Fruit fly (Drosophila melanogaster): ENCODE data around the gene CG31910.

The CG31910 gene

DNA sequence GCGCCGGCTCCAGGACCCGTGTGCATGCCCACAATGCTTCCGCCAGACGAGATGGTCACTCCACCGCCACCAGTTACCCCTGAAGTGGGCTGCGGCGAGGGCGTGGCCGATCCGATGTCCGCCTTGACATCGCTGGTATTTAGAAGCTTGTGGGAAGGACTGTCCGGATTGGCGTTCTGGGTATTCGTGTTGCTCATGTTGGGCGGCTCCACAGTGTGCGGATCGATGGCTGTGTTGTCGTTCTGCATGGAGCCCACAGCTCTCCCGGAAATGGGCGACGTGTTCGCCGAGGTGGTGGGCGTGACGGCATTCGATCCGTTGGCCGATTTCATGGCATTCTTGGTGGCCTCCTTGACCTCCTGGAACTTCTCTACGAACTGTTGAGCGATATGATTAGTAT is 23.7 kb downstream of the CG31910 start:
- no peak for TF ChIP-seq ttk (optimal IDR thresholded peaks at IDR 0.05)
- no peak for TF ChIP-seq Myc (optimal IDR thresholded peaks at IDR 0.05)
- TF ChIP-seq Sin3A (optimal IDR thresholded peaks at IDR 0.05), result no peak
- TF ChIP-seq psq (optimal IDR thresholded peaks at IDR 0.05), result no peak
- TF ChIP-seq h (optimal IDR thresholded peaks at IDR 0.05), result no peak
- TF ChIP-seq insv (optimal IDR thresholded peaks at IDR 0.05), result no peak

DNA sequence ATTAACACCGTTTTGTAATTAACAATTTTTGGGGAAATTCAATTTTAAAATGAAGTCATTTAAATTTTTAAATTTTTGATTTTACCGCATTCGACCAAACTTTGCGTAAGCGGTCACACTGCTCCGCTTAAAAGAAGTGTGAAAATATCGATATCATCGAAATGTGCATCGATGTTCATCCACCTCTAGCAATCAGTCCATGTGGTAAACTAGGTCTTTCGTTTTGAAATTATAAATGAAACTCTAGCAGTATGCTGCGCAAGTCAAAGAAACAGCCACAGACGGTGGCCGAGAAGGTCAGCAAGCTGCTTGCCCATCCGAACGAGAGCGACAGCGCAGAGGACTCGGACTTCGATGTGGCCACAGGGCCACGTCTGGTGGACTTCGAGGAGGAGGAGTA is 28.0 kb downstream of the CG31910 start, which contains the start of gene Aatf:
Gene Aatf, plus strand, starts transcription at position 166 of the 400 bp plus-strand sequence.
- TF ChIP-seq Myc (optimal IDR thresholded peaks at IDR 0.05), result no peak
- no peak for TF ChIP-seq insv (optimal IDR thresholded peaks at IDR 0.05)
- TF ChIP-seq h (optimal IDR thresholded peaks at IDR 0.05), result no peak
- TF ChIP-seq Sin3A (optimal IDR thresholded peaks at IDR 0.05), result no peak
- TF ChIP-seq ttk (optimal IDR thresholded peaks at IDR 0.05), result no peak
- no peak for TF ChIP-seq psq (optimal IDR thresholded peaks at IDR 0.05)

DNA sequence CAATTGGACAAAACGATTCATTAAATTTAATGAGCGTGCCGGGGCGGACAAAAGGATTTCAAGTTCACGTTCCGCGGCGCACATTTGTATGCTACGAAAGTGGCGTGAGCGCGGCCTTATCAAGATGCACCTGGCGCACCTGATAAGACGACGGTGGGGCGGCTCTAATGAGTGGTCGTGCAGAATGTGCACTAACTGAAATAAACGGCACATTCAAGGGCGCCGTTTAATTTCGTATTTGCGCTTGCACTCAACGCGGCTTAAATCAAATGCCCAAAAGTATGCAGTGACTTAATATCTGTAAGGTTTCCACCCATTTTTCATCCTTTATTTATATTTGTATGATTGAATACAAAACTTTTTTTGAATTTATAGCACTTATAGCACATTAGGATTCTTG is 28.5 kb downstream of the CG31910 start:
- TF ChIP-seq h (optimal IDR thresholded peaks at IDR 0.05), result no peak
- TF ChIP-seq Myc (optimal IDR thresholded peaks at IDR 0.05), result no peak
- no peak for TF ChIP-seq psq (optimal IDR thresholded peaks at IDR 0.05)

DNA sequence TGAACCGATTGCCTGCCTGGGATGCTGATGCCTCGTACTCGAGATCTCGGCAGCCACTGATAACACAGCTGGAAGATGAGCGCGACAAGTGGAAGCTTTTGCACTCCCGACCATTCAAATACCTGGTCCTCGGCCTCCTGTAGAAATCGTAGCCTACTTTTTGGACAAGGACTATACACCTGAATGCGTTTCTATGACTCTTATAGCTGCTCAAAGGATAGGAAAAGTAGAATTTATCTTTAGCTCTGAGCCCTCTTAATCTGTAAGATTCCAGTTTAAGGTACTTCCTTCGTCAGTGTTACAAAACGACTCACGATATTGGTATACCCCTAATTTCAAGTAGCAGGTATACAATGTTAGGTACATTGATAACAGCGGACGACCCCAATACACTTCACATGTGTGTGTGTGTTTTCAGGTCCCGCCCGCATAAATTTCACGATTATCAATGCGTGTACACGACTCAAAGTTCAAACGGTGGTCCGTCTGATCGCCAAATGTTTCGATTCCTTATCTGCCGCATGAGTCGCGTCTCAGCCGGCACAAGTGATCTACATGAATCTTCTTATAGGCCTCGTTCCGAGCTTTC is 29.1 kb downstream of the CG31910 start, which contains the start of gene AkhR:
Gene AkhR, minus strand, starts transcription at position 5 of the 589 bp plus-strand sequence.
- TF ChIP-seq h (optimal IDR thresholded peaks at IDR 0.05), result no peak
- no peak for TF ChIP-seq insv (optimal IDR thresholded peaks at IDR 0.05)
- no peak for TF ChIP-seq psq (optimal IDR thresholded peaks at IDR 0.05)
- no peak for TF ChIP-seq ttk (optimal IDR thresholded peaks at IDR 0.05)
- no peak for TF ChIP-seq Sin3A (optimal IDR thresholded peaks at IDR 0.05)
- TF ChIP-seq Myc (optimal IDR thresholded peaks at IDR 0.05), result no peak

DNA sequence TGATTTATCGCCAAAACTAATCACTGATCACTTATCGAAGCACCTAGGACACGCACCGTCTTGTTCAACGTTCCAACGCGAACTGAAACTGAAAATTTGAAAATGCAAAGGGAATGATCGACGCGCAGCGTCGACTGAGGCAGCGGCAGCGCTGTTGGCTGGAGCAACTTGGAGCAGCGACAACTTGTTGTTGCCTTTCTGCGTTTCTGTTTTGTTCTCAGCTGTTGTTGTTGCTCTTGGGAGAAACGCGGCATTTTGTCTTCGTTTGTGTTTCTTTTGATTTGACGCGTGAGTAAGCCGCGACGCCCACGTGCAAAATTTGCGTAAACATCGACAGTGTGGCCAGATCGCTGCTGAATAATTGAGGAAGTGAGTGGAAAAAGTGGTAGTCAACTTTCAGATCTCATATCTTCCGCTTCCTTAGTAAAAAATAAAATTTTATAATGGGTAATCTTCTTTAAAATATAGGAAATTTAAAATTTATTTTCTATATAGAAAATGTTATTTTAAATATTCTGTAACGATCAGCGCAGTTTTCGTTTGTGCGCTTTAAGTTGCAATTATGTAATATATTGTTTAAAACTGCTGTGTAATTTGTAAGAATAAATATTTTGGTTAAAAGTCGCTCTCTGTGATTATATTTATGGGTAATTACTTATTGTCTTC is 36.3 kb downstream of the CG31910 start, which contains the start of gene Tsp:
Gene Tsp, minus strand, starts transcription at position 90 of the 666 bp plus-strand sequence.
- TF ChIP-seq ttk (optimal IDR thresholded peaks at IDR 0.05), result no peak
- no peak for TF ChIP-seq psq (optimal IDR thresholded peaks at IDR 0.05)
- no peak for TF ChIP-seq h (optimal IDR thresholded peaks at IDR 0.05)
- no peak for TF ChIP-seq Myc (optimal IDR thresholded peaks at IDR 0.05)
- TF ChIP-seq Sin3A (optimal IDR thresholded peaks at IDR 0.05), result no peak
- no peak for TF ChIP-seq insv (optimal IDR thresholded peaks at IDR 0.05)

DNA sequence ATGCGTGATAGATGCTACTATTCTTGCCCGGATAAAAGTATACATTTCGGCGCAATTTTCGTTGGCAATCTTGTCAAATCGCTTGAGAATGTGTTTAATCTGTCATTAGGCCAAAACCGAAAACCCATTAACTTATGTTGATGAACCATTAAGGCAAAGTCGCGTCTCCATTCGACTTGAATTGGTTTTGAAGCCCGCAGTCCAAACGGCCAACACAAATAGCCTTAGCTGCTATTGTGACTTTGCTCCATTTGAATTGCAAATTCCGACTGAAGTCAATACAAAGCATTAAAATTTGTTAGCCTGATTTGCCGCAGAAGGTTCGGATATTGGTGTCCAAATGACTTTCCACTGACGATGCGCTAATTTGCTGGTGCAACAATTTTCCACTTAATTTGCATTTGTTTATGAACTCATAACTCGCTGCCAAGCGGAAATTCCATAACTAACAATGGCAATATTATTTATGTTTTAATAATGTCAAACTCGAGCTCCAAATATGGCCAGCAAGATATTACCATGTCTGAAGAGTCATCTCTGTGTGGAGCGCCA is 39.0 kb downstream of the CG31910 start:
- TF ChIP-seq h (optimal IDR thresholded peaks at IDR 0.05), result no peak
- TF ChIP-seq Myc (optimal IDR thresholded peaks at IDR 0.05), result no peak
- no peak for TF ChIP-seq insv (optimal IDR thresholded peaks at IDR 0.05)
- TF ChIP-seq psq (optimal IDR thresholded peaks at IDR 0.05), result no peak
- TF ChIP-seq Sin3A (optimal IDR thresholded peaks at IDR 0.05), result no peak
- TF ChIP-seq ttk (optimal IDR thresholded peaks at IDR 0.05), result no peak

DNA sequence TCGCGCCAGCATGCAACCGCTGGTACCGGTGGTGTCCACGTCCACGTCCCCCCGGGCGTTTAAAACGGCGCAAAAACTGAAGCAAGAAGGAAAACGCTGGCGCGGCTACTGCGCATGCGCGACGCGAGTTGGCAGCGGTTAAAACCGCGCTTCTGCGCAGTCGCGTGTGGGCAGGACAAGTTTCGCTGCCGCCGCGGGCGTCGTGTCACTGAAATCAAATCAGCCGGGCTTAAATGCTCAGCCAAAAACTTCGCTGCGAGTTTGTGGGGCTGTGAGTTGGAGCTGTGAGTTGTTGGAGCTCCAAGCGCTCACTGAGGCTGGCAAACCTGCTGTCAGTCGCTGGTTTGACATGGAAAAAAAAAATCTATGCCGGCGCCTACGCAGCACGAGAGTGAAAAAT is 40.3 kb downstream of the CG31910 start:
- no peak for TF ChIP-seq h (optimal IDR thresholded peaks at IDR 0.05)
- TF ChIP-seq psq (optimal IDR thresholded peaks at IDR 0.05), result no peak
- no peak for TF ChIP-seq Sin3A (optimal IDR thresholded peaks at IDR 0.05)
- TF ChIP-seq insv (optimal IDR thresholded peaks at IDR 0.05), result no peak
- no peak for TF ChIP-seq ttk (optimal IDR thresholded peaks at IDR 0.05)
- TF ChIP-seq Myc (optimal IDR thresholded peaks at IDR 0.05), result no peak

DNA sequence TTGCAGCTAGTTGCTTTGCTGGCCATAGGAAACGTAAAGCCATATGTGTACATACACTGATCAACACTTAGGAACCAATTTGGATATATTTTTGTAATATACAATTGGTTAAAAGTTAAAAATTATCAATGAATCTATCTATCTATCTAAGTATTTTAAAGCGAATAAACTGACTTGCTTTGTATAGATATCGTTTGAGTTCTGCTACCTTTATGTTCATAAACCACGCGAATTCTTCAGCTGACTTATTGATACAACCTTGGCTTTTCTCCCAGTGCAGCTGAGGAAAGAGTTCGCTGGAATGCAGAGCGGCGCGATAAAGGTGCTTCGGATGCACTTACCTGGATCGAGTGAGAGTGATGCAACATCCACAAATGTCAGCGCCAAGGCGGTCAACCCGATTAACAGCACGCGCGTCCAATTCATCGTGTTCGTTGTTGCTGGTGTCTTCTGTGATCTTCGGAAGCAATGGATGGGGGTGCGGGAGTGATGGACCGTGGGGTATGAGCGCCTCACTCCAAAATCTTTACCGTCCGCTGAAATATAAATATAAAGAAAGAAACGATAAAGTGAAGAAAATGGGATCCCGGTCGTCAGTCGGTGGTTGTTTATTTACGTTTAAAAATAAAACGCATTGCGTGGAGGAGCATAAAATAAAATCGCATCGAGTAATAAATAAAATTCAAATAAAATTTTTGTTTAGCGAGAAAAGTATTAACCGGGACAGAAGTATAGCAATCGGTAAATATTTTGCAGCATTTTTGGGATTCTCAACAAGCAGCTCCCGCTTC is 43.8 kb downstream of the CG31910 start:
- TF ChIP-seq h (optimal IDR thresholded peaks at IDR 0.05), result no peak
- TF ChIP-seq Sin3A (optimal IDR thresholded peaks at IDR 0.05), result no peak
- no peak for TF ChIP-seq Myc (optimal IDR thresholded peaks at IDR 0.05)
- TF ChIP-seq insv (optimal IDR thresholded peaks at IDR 0.05), result no peak
- TF ChIP-seq psq (optimal IDR thresholded peaks at IDR 0.05), result no peak
- TF ChIP-seq ttk (optimal IDR thresholded peaks at IDR 0.05), result no peak

DNA sequence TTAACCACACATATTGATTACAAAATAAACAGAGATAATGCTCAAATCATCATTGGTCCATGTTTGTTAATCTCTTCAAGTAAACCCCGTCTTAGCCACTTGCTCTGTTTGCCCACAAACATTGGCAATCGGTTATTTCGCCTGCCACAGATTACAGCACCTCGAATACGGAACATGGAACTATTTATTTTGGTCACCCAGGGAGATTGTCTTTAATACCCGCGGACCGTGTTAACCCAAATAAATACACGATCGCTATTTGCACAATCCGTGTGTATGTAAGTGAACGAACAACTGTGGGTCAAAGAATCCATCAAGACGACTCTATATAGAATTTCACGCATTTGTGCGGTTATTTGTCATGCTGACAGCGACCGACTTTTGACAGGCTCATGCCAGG is 44.7 kb downstream of the CG31910 start:
- TF ChIP-seq ttk (optimal IDR thresholded peaks at IDR 0.05) (no peak), psq (optimal IDR thresholded peaks at IDR 0.05) (no peak), Sin3A (optimal IDR thresholded peaks at IDR 0.05) (no peak), Myc (optimal IDR thresholded peaks at IDR 0.05) (no peak), h (optimal IDR thresholded peaks at IDR 0.05) (no peak), insv (optimal IDR thresholded peaks at IDR 0.05) (no peak)

DNA sequence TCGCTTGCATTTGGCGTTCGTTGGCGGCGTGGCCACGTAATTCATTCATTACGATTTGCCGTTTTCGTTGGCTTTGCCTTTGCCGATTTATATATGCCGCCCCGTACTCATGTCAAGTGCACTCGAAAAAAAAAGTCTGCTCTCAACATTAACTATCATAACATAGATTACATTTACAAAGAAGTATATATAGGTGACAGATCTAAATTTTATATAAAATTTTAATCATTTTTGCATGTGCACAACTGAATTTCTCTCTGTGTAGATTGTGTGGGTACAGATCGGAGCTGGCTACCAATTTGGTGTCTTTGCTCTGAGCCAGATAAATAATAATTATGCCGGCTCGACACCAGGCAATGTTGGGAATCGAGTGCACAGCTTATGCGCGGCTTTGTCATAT is 47.0 kb downstream of the CG31910 start:
- no peak for TF ChIP-seq ttk (optimal IDR thresholded peaks at IDR 0.05)
- no peak for TF ChIP-seq h (optimal IDR thresholded peaks at IDR 0.05)
- TF ChIP-seq psq (optimal IDR thresholded peaks at IDR 0.05), result no peak
- no peak for TF ChIP-seq Sin3A (optimal IDR thresholded peaks at IDR 0.05)

DNA sequence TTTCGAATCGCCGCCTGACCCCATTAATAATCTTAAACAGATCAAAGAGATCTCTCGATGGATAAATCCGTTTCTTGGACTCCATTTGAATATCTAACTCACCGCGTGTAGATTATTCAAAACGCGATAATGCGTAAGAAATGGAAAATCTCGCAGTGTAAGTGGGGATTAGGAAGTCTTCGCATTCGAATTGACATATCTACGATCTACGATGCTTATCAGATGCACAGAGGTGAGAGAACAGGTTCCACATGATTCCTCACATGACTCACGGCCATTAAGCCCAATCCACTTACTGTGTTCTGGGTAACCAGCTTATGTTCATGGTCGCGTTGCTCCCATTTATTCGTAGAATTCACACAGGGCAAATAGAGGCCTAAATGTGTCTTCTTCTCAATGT is 49.2 kb downstream of the CG31910 start:
- no peak for TF ChIP-seq Myc (optimal IDR thresholded peaks at IDR 0.05)
- TF ChIP-seq h (optimal IDR thresholded peaks at IDR 0.05), result no peak
- TF ChIP-seq insv (optimal IDR thresholded peaks at IDR 0.05), result no peak
- TF ChIP-seq psq (optimal IDR thresholded peaks at IDR 0.05), result no peak
- no peak for TF ChIP-seq ttk (optimal IDR thresholded peaks at IDR 0.05)
- no peak for TF ChIP-seq Sin3A (optimal IDR thresholded peaks at IDR 0.05)

Measured in Kc167 (cell line).